Worm (Caenorhabditis elegans) whole organism, L4 larva: ENCODE data around the gene ham-3.

ENCODE experiments used
- F37D6.2 ChIP-seq: sonication (generic microtip); optimal IDR thresholded peaks from 2 replicates; lab custom pipeline; 2016; ENCODE audit warnings: mild to moderate bottlenecking, missing genetic modification characterization, missing compliant biosample characterization
- F44E2.7 ChIP-seq: fragments of 200-800 bp; sonication (Bioruptor generic); IDR thresholded peaks from 2 replicates; pipeline ENCODE4 v2.1.2; 2022; ENCODE audit warnings: missing genetic modification characterization, missing compliant biosample characterization
- F49E8.2 ChIP-seq: sonication (generic microtip); optimal IDR thresholded peaks from 2 replicates; lab custom pipeline; 2016; ENCODE audit warnings: missing compliant biosample characterization, mild to moderate bottlenecking, missing genetic modification characterization, borderline replicate concordance
- T20F7.1 ChIP-seq: fragments of 200-800 bp; sonication (Bioruptor generic); optimal IDR thresholded peaks from 2 replicates; lab custom pipeline; 2018; ENCODE audit warnings: mild to moderate bottlenecking, missing genetic modification characterization, missing compliant biosample characterization
- T26A8.4 ChIP-seq: fragments of 200-800 bp; sonication (Bioruptor generic); IDR thresholded peaks from 2 replicates; pipeline ENCODE4 v1.3.6; 2022; ENCODE audit warnings: missing genetic modification characterization, missing compliant biosample characterization
- Y48G9A.11 ChIP-seq: fragments of 200-800 bp; sonication (Bioruptor generic); IDR thresholded peaks from 2 replicates; pipeline ENCODE4 v1.3.6; 2022; ENCODE audit warnings: missing genetic modification reagents, missing genetic modification characterization, missing compliant biosample characterization
- aha-1 ChIP-seq: fragments of 150-350 bp; peaks from one replicate; lab custom pipeline; 2014; ENCODE audit warnings: missing biosample characterization, missing genetic modification characterization
- arid-1 ChIP-seq: fragments of 200-800 bp; sonication (Bioruptor generic); conservative IDR thresholded peaks from 2 replicates; pipeline ENCODE4 v1.3.6; 2022; ENCODE audit warnings: missing genetic modification reagents, missing genetic modification characterization, missing compliant biosample characterization
- ceh-82 ChIP-seq: sonication (generic microtip); optimal IDR thresholded peaks from 2 replicates; lab custom pipeline; 2017; ENCODE audit warnings: missing biosample characterization, missing genetic modification characterization
- ces-1 ChIP-seq: fragments of 150-350 bp; sonication (generic microtip); optimal IDR thresholded peaks from 4 replicates; lab custom pipeline; 2014; ENCODE audit warnings: missing biosample characterization, missing genetic modification reagents, missing genetic modification characterization
- ctbp-1 ChIP-seq: fragments of 200-800 bp; sonication (Bioruptor generic); IDR thresholded peaks from 2 replicates; pipeline ENCODE4 v1.3.6; 2022; ENCODE audit warnings: missing genetic modification reagents, missing genetic modification characterization, missing compliant biosample characterization
- daf-16 ChIP-seq, 3 experiments: sonication (generic microtip); optimal IDR thresholded peaks; 2 replicates each; lab custom pipeline; 2016 to 2017; ENCODE audit warnings: missing genetic modification characterization in 3 of 3, missing genetic modification reagents in 3 of 3, mild to moderate bottlenecking in 2 of 3, missing compliant biosample characterization in 2 of 3, missing biosample characterization in 1 of 3, moderate library complexity in 1 of 3
- dmd-9 ChIP-seq: fragments of 200-800 bp; sonication (Bioruptor generic); IDR thresholded peaks from 2 replicates; pipeline ENCODE4 v1.3.6; 2022; ENCODE audit warnings: missing genetic modification reagents, missing genetic modification characterization, missing compliant biosample characterization
- dpl-1 ChIP-seq: fragments of 150-350 bp; optimal IDR thresholded peaks from 2 replicates; lab custom pipeline; 2014; ENCODE audit warnings: missing biosample characterization, missing genetic modification reagents, missing genetic modification characterization
- duxl-1 ChIP-seq: sonication (generic microtip); optimal IDR thresholded peaks from 2 replicates; lab custom pipeline; 2016; ENCODE audit warnings: mild to moderate bottlenecking, missing genetic modification characterization, moderate library complexity, missing compliant biosample characterization; ENCODE audit not compliant: poor library complexity
- fkh-10 ChIP-seq: fragments of 150-350 bp; optimal IDR thresholded peaks from 2 replicates; lab custom pipeline; 2014; ENCODE audit warnings: missing biosample characterization, missing genetic modification reagents, missing genetic modification characterization
- hlh-11 ChIP-seq: fragments of 200-800 bp; sonication (Bioruptor generic); optimal IDR thresholded peaks from 2 replicates; lab custom pipeline; 2018; ENCODE audit warnings: mild to moderate bottlenecking, missing genetic modification characterization, missing compliant biosample characterization
- hlh-30 ChIP-seq: sonication (generic microtip); optimal IDR thresholded peaks from 2 replicates; lab custom pipeline; 2017; ENCODE audit warnings: antibody characterized with exemption, mild to moderate bottlenecking, missing genetic modification characterization, missing compliant biosample characterization; ENCODE audit not compliant: insufficient read depth
- hmg-1.1 ChIP-seq: fragments of 200-800 bp; sonication (Bioruptor generic); IDR thresholded peaks from 2 replicates; pipeline ENCODE4 v1.3.6; 2022; ENCODE audit warnings: missing genetic modification reagents, missing genetic modification characterization, missing compliant biosample characterization
- lim-7 ChIP-seq: fragments of 200-800 bp; sonication (Bioruptor generic); IDR thresholded peaks from 2 replicates; pipeline ENCODE4 v1.3.6; 2022; ENCODE audit warnings: missing genetic modification characterization, missing compliant biosample characterization
- lin-15B ChIP-seq: fragments of 150-350 bp; sonication (generic microtip); optimal IDR thresholded peaks from 3 replicates; lab custom pipeline; 2014; ENCODE audit warnings: missing biosample characterization, missing genetic modification characterization
- lsy-2 ChIP-seq, 2 experiments: fragments of 150-350 bp in 1 of 2; sonication (generic microtip) in 1 of 2; optimal IDR thresholded peaks; 2 replicates each; lab custom pipeline; 2014 to 2017; ENCODE audit warnings: missing biosample characterization in 2 of 2, missing genetic modification characterization in 2 of 2
- madf-9 ChIP-seq: fragments of 200-800 bp; sonication (Bioruptor generic); conservative IDR thresholded peaks from 2 replicates; pipeline ENCODE4 v1.3.6; 2022; ENCODE audit warnings: missing genetic modification reagents, missing genetic modification characterization, missing compliant biosample characterization
- mdl-1 ChIP-seq, 2 experiments: fragments of 150-350 bp in 1 of 2; sonication (generic microtip) in 1 of 2; optimal IDR thresholded peaks; 2 replicates each; lab custom pipeline; 2014 to 2017; ENCODE audit warnings: missing biosample characterization in 2 of 2, missing genetic modification characterization in 2 of 2
- mdt-29 ChIP-seq: fragments of 200-800 bp; sonication (Bioruptor generic); IDR thresholded peaks from 2 replicates; pipeline ENCODE4 v1.3.6; 2022; ENCODE audit warnings: missing genetic modification reagents, missing genetic modification characterization, missing compliant biosample characterization
- mep-1 ChIP-seq: fragments of 150-350 bp; sonication (generic microtip); optimal IDR thresholded peaks from 3 replicates; lab custom pipeline; 2014; ENCODE audit warnings: missing biosample characterization, missing genetic modification characterization
- mxl-2 ChIP-seq: fragments of 200-800 bp; sonication (Bioruptor generic); conservative IDR thresholded peaks from 2 replicates; pipeline ENCODE4 v1.3.6; 2022; ENCODE audit warnings: missing genetic modification reagents, missing genetic modification characterization, missing compliant biosample characterization
- nhr-111 ChIP-seq: fragments of 200-800 bp; sonication (Bioruptor generic); optimal IDR thresholded peaks from 2 replicates; lab custom pipeline; 2018; ENCODE audit warnings: mild to moderate bottlenecking, missing genetic modification characterization, missing compliant biosample characterization
- nhr-42 ChIP-seq: fragments of 200-800 bp; sonication (Bioruptor generic); IDR thresholded peaks from 2 replicates; pipeline ENCODE4 v1.3.6; 2022; ENCODE audit warnings: missing genetic modification characterization, missing compliant biosample characterization
- nhr-48 ChIP-seq: sonication (generic microtip); optimal IDR thresholded peaks from 2 replicates; lab custom pipeline; 2016; ENCODE audit warnings: mild to moderate bottlenecking, missing genetic modification characterization, missing compliant biosample characterization
- nhr-6 ChIP-seq: fragments of 150-350 bp; optimal IDR thresholded peaks from 2 replicates; lab custom pipeline; 2014; ENCODE audit warnings: missing biosample characterization, missing genetic modification characterization
- nhr-77 ChIP-seq: fragments of 150-350 bp; optimal IDR thresholded peaks from 2 replicates; lab custom pipeline; 2014; ENCODE audit warnings: missing biosample characterization, missing genetic modification characterization
- pha-4 ChIP-seq, 2 experiments: fragments of 150-350 bp in 1 of 2; fragments of 200-800 bp in 1 of 2; sonication (Bioruptor generic) in 1 of 2; IDR thresholded peaks in 1 of 2; optimal IDR thresholded peaks in 1 of 2; 2 replicates each; pipeline versions ENCODE4 v1.3.6 to Lab custom; 2014 to 2022; ENCODE audit warnings: missing genetic modification characterization in 2 of 2, missing genetic modification reagents in 2 of 2, missing biosample characterization in 1 of 2, missing compliant biosample characterization in 1 of 2
- pqm-1 ChIP-seq: sonication (generic microtip); optimal IDR thresholded peaks from 2 replicates; lab custom pipeline; 2017; ENCODE audit warnings: missing biosample characterization, missing genetic modification characterization
- rbr-2 ChIP-seq: sonication (generic microtip); optimal IDR thresholded peaks from 2 replicates; lab custom pipeline; 2016; ENCODE audit warnings: missing genotype, missing genetic modification characterization, missing compliant biosample characterization
- set-16 ChIP-seq: fragments of 200-800 bp; sonication (Bioruptor generic); IDR thresholded peaks from 2 replicates; pipeline ENCODE4 v1.3.6; 2022; ENCODE audit warnings: missing genetic modification reagents, missing genetic modification characterization, missing compliant biosample characterization
- tag-97 ChIP-seq: fragments of 200-800 bp; sonication (Bioruptor generic); IDR thresholded peaks from 2 replicates; pipeline ENCODE4 v1.3.6; 2022; ENCODE audit warnings: missing genetic modification characterization, missing compliant biosample characterization
- tra-1 ChIP-seq: fragments of 200-800 bp; sonication (Bioruptor generic); IDR thresholded peaks from 2 replicates; pipeline ENCODE4 v1.3.6; 2022; ENCODE audit warnings: missing genetic modification reagents, missing genetic modification characterization, missing compliant biosample characterization
- unc-130 ChIP-seq: sonication (generic microtip); optimal IDR thresholded peaks from 2 replicates; lab custom pipeline; 2016; ENCODE audit warnings: missing genetic modification reagents, missing genetic modification characterization, missing compliant biosample characterization
- unc-62 ChIP-seq, 3 experiments: fragments of 150-350 bp in 1 of 3; sonication (generic microtip); optimal IDR thresholded peaks in 2 of 3; peaks in 1 of 3; 1 replicate in 1 of 3; 2 replicates in 2 of 3; lab custom pipeline; 2014 to 2017; ENCODE audit warnings: missing biosample characterization in 3 of 3, missing genetic modification characterization in 3 of 3, missing genetic modification reagents in 3 of 3, missing genotype in 1 of 3
- zag-1 ChIP-seq: fragments of 150-350 bp; optimal IDR thresholded peaks from 2 replicates; lab custom pipeline; 2014; ENCODE audit warnings: missing biosample characterization, missing genetic modification characterization
- zfp-3 ChIP-seq: fragments of 200-800 bp; sonication (Bioruptor generic); conservative IDR thresholded peaks from 2 replicates; pipeline ENCODE4 v1.3.6; 2022; ENCODE audit warnings: missing genetic modification reagents, missing genetic modification characterization, missing compliant biosample characterization
- ztf-11 ChIP-seq: fragments of 150-350 bp; optimal IDR thresholded peaks from 2 replicates; lab custom pipeline; 2014; ENCODE audit warnings: missing biosample characterization, missing genetic modification characterization

The ham-3 gene

DNA sequence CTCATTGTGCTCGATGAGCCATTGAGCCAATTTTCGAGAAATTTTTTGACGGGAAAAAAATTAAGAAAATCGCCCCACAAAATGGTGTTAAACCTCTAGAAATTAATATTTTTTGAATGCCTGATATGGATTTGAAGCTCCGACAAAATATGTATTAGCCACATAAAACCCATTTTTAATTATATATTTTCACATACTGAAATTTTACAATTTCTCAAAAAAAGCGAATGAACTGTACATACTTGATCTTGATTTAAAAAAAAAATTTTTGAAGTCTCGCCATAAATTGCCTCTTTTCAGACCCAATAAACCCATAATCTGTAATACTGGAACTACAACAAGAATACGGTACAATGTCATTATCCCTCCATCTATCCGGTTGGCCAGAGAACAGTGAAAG lies 31.9 kb downstream of the ham-3 start, which contains the start of gene nac-3:
Gene nac-3, plus strand, starts transcription at position 301 of the 400 bp plus-strand sequence.
- TF ChIP-seq nhr-77 (no peak), zfp-3 (GFP tag; lab: Robert Waterston, UW) (0 out of 2 replicates have a peak, but pooled peaks have one; percentile 20)

ce11 chrIII:10153003-10153402 lies 32.4 kb downstream of the ham-3 start:
- peak; percentile 8 for TF ChIP-seq nhr-48 (tag; lab: Kevin White, UChicago)
- peak in 1 of 2 experiments; percentile 46 for TF ChIP-seq mdl-1 (tag; optimal IDR thresholded peaks at IDR 0.05; lab: Kevin White, UChicago)
- peak; percentile 22 for TF ChIP-seq F37D6.2 (tag; lab: Kevin White, UChicago)
- no peak for TF ChIP-seq F44E2.7 (GFP tag; lab: Robert Waterston, UW)
- 0 out of 2 replicates have a peak, but pooled peaks have one; percentile 28 for TF ChIP-seq tra-1 (GFP tag; lab: Robert Waterston, UW)
- TF ChIP-seq lin-15B (tag; lab: Kevin White, UChicago), result no peak
- TF ChIP-seq aha-1 (tag; lab: Kevin White, UChicago), result peak; percentile 61
- TF ChIP-seq madf-9 (GFP tag; lab: Robert Waterston, UW), result no peak
- TF ChIP-seq zag-1 (tag; lab: Kevin White, UChicago), result no peak
- peak; percentile 24 to 73 for TF ChIP-seq lsy-2 (tag; optimal IDR thresholded peaks at IDR 0.05; lab: Kevin White, UChicago)
- no peak for TF ChIP-seq mxl-2
- TF ChIP-seq hlh-11 (tag; lab: Kevin White, UChicago), result peak; percentile 15
- TF ChIP-seq F49E8.2 (tag; lab: Kevin White, UChicago), result no peak
- TF ChIP-seq mep-1 (tag; lab: Kevin White, UChicago), result peak; percentile 54
- peak; percentile 64 for TF ChIP-seq rbr-2 (tag; lab: Kevin White, UChicago)
- TF ChIP-seq ceh-82, result no peak
- TF ChIP-seq fkh-10 (GFP tag; lab: Kevin White, UChicago), result peak; percentile 56
- TF ChIP-seq lim-7, result no peak
- peak in 1 of 2 experiments; percentile 96 for TF ChIP-seq unc-62 (GFP tag; optimal IDR thresholded peaks at IDR 0.05 in 1 of 2; lab: Kevin White, UChicago)
- no peak for TF ChIP-seq unc-62 (tag; optimal IDR thresholded peaks at IDR 0.05; lab: Kevin White, UChicago)
- TF ChIP-seq ces-1 (GFP tag; lab: Kevin White, UChicago), result peak; percentile 24
- TF ChIP-seq set-16, result 0 out of 2 replicates have a peak, but pooled peaks have one; percentile 4
- 0 out of 2 replicates have a peak, but pooled peaks have one; percentile 26 for TF ChIP-seq pha-4 (GFP tag; IDR thresholded peaks at IDR 0.05; lab: Robert Waterston, UW)
- no peak for TF ChIP-seq pha-4 (tag; optimal IDR thresholded peaks at IDR 0.05; lab: Kevin White, UChicago)
- TF ChIP-seq dpl-1, result no peak
- TF ChIP-seq ctbp-1 (GFP tag; lab: Robert Waterston, UW), result peak; percentile 74
- TF ChIP-seq hlh-30 (tag; lab: Kevin White, UChicago), result peak; percentile 83
- TF ChIP-seq hmg-1.1, result peak; percentile 38; the same call in 1 of the 2 replicates
- 0 out of 2 replicates have a peak, but pooled peaks have one; percentile 46 for TF ChIP-seq mdt-29 (GFP tag; lab: Robert Waterston, UW)

DNA sequence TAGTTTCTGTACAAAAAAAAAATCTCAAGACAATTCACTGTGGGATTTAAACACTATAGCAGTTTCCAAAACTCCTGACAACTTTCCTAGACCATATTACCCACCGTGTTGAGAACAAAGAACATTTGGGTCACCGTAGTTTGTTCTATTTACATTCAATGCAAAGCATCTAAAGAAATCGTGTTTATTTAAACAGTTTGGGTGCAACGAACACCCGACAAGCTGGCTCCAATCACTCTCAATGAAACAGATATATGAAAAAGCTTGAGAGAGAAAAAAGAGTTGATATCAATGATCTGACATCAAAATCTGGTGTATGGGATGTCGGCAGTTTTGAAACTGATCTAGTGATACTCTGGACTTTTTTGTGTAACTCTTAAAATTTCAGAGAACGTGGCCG lies 34.4 kb downstream of the ham-3 start:
- peak in 1 of 2 experiments; percentile 21 for TF ChIP-seq daf-16 (GFP tag; optimal IDR thresholded peaks at IDR 0.05; lab: Kevin White, UChicago)
- no peak for TF ChIP-seq daf-16 (tag; optimal IDR thresholded peaks at IDR 0.05; lab: Kevin White, UChicago)
- no peak for TF ChIP-seq unc-130
- no peak for TF ChIP-seq pha-4 (GFP tag; IDR thresholded peaks at IDR 0.05; lab: Robert Waterston, UW)
- TF ChIP-seq pha-4 (tag; optimal IDR thresholded peaks at IDR 0.05; lab: Kevin White, UChicago), result peak; percentile 2
- no peak for TF ChIP-seq Y48G9A.11 (GFP tag; lab: Robert Waterston, UW)
- no peak for TF ChIP-seq pqm-1 (tag; lab: Kevin White, UChicago)
- no peak for TF ChIP-seq set-16
- TF ChIP-seq lsy-2 (tag; optimal IDR thresholded peaks at IDR 0.05; lab: Kevin White, UChicago), result peak in 1 of 2 experiments; percentile 0

ce11 chrIII:10156269-10156668 lies 35.7 kb downstream of the ham-3 start:
- TF ChIP-seq arid-1 (no peak), dmd-9 (no peak), ztf-11 (no peak), duxl-1 (tag; lab: Kevin White, UChicago) (no peak), unc-62 (GFP tag; optimal IDR thresholded peaks at IDR 0.05 in 1 of 2; lab: Kevin White, UChicago) (peak in 1 of 2 experiments; percentile 83), unc-62 (tag; optimal IDR thresholded peaks at IDR 0.05; lab: Kevin White, UChicago) (no peak), T26A8.4 (GFP tag; lab: Robert Waterston, UW) (no peak), aha-1 (tag; lab: Kevin White, UChicago) (peak; percentile 90), unc-130 (no peak), T20F7.1 (GFP tag; lab: Kevin White, UChicago) (no peak), nhr-111 (GFP tag; lab: Kevin White, UChicago) (no peak), nhr-6 (tag; lab: Kevin White, UChicago) (no peak), tag-97 (GFP tag; lab: Robert Waterston, UW) (no peak), nhr-42 (no peak), rbr-2 (tag; lab: Kevin White, UChicago) (no peak)
